Worm (Caenorhabditis elegans) whole organism, L3 larva: ENCODE results near the gene jamp-1.

Source experiments
- elt-1 ChIP-seq: fragments of 150-350 bp; optimal IDR thresholded peaks from 2 replicates; lab custom pipeline; 2014; ENCODE audit warnings: missing biosample characterization, missing genetic modification characterization
- fkh-2 ChIP-seq: fragments of 150-350 bp; optimal IDR thresholded peaks from 2 replicates; lab custom pipeline; 2014; ENCODE audit warnings: missing biosample characterization, missing genetic modification reagents, missing genetic modification characterization
- nhr-12 ChIP-seq: fragments of 150-350 bp; optimal IDR thresholded peaks from 2 replicates; lab custom pipeline; 2014; ENCODE audit warnings: missing biosample characterization, missing genetic modification characterization
- nhr-28 ChIP-seq: fragments of 150-350 bp; optimal IDR thresholded peaks from 2 replicates; lab custom pipeline; 2014; ENCODE audit warnings: missing biosample characterization, missing genetic modification characterization
- pqm-1 ChIP-seq: fragments of 150-350 bp; optimal IDR thresholded peaks from 2 replicates; lab custom pipeline; 2017; ENCODE audit warnings: missing biosample characterization, missing genetic modification characterization, inconsistent platforms

DNA sequence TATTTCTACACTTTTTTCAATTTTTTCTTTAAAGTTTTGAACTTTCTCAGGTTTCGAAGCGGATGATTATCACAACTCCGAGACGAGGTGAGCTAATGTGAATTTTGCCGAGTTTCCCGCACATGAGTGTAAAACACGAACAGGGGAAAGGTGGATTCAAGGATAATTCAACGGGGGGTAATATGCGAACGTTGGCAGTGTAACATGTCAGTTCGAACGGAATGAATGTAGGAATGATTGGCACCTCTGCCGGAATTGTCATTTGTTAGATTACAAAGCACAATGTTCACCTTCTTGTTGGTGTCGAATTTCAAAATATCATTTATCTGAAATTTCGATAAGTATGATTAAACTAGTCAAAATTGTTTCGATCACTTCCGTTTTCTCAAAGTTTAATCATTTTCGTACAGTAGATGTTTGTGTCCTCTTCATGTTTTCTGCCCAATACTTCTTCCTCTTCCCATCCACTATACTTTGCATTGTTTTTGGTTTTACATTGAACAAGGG is 32.1 kb downstream of the jamp-1 start, which contains the start of gene picc-1:
- no peak for TF ChIP-seq fkh-2 (tag; lab: Kevin White, UChicago)
- TF ChIP-seq nhr-12 (tag; lab: Kevin White, UChicago) = no peak
- no peak for TF ChIP-seq elt-1 (tag; lab: Kevin White, UChicago)
- no peak for TF ChIP-seq pqm-1 (tag; lab: Kevin White, UChicago)
- no peak for TF ChIP-seq nhr-28 (tag; lab: Kevin White, UChicago)
